Worm (Caenorhabditis elegans): Measurements from ENCODE around the gene F31E3.6.

Gene F31E3.6

DNA sequence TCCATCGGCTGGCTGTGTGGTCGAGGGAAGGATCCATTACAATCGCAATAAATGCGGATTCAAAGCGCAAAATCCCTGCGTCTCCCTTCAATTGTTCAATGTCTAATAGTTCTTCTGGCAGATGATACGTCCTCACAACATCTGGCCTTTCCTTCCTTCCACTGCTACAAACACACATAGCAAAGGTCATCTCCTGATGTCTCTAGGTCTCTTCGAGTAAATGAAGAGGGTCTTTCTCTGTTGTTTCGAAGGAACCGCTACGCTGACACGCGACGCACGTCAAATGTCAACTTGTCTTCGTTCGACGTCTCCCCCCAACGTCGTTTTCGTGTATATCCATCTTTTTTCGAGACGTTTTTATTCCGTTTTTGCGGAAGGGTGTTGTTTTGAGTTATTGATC, 3.0 kb upstream of the F31E3.6 start (continued):
- no peak for TF ChIP-seq che-1 (tag; optimal IDR thresholded peaks at IDR 0.05)
- no peak for TF ChIP-seq eyg-1 (tag; optimal IDR thresholded peaks at IDR 0.05)
- no peak for TF ChIP-seq C38D4.7 (GFP tag; optimal IDR thresholded peaks at IDR 0.05)
- no peak for TF ChIP-seq unc-86 (tag; optimal IDR thresholded peaks at IDR 0.05)
- TF ChIP-seq nhr-11 (tag; optimal IDR thresholded peaks at IDR 0.05) = no peak
- no peak for TF ChIP-seq ceh-24 (tag; optimal IDR thresholded peaks at IDR 0.05)
- peak; percentile 56 for TF ChIP-seq hlh-30 (tag; optimal IDR thresholded peaks at IDR 0.05; ENCODE audit: insufficient read depth)
- peak; percentile 94 for TF ChIP-seq hlh-8 (tag; optimal IDR thresholded peaks at IDR 0.05)
- no peak for TF ChIP-seq lin-11 (tag; optimal IDR thresholded peaks at IDR 0.05)

DNA sequence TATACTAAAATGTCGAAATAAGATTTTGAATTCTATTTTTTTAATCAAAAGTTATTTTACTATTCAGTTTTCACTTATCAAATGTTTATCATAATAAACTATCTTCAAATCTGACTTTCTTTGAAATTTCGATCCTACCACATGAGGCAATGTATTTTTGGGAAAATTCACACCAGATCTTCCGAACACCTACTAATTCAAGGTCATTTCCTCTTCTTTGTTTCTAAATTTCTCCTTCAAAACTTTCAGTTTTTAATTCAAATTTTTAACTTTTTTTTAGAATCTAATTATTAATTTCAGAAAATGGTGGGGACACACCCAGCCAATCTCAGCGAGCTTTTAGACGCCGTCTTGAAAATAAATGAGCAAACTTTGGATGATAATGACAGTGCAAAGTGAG, 2.3 kb upstream of the F31E3.6 start, which contains the start of gene ceh-20:
Gene ceh-20 (plus strand): TSS at position 301 of the 400 bp plus-strand sequence.
- no peak for TF ChIP-seq hlh-8 (tag; optimal IDR thresholded peaks at IDR 0.05)
- no peak for TF ChIP-seq nfya-1 (tag; optimal IDR thresholded peaks at IDR 0.05)
- no peak for TF ChIP-seq ceh-31 (tag; optimal IDR thresholded peaks at IDR 0.05)
- no peak for TF ChIP-seq pha-4 (tag; optimal IDR thresholded peaks at IDR 0.05)
- no peak for TF ChIP-seq ceh-14 (tag; optimal IDR thresholded peaks at IDR 0.05)
- no peak for TF ChIP-seq ceh-6 (GFP tag; optimal IDR thresholded peaks at IDR 0.05)
- no peak for TF ChIP-seq fkh-6 (tag; optimal IDR thresholded peaks at IDR 0.05)
- no peak for TF ChIP-seq pax-1 (tag; optimal IDR thresholded peaks at IDR 0.05)
- TF ChIP-seq unc-42 (tag; optimal IDR thresholded peaks at IDR 0.05) = no peak
- TF ChIP-seq tbx-2 (tag; optimal IDR thresholded peaks at IDR 0.05) = no peak
- no peak for TF ChIP-seq pag-3 (tag; optimal IDR thresholded peaks at IDR 0.05; ENCODE audit: borderline replicate concordance)
- TF ChIP-seq C08G9.2 (tag; optimal IDR thresholded peaks at IDR 0.05) = no peak
- TF ChIP-seq ceh-48 (tag; optimal IDR thresholded peaks at IDR 0.05) = no peak
- TF ChIP-seq madf-2 (tag; optimal IDR thresholded peaks at IDR 0.05) = no peak
- TF ChIP-seq hlh-30 (tag; optimal IDR thresholded peaks at IDR 0.05; ENCODE audit: insufficient read depth) = no peak
- no peak for TF ChIP-seq unc-3 (GFP tag; conservative IDR thresholded peaks at IDR 0.05)
- no peak for TF ChIP-seq unc-3 (tag; optimal IDR thresholded peaks at IDR 0.05)
- TF ChIP-seq hlh-13 (GFP tag; optimal IDR thresholded peaks at IDR 0.05) = no peak
- TF ChIP-seq mec-3 (tag; optimal IDR thresholded peaks at IDR 0.05; ENCODE audit: borderline replicate concordance) = no peak

DNA sequence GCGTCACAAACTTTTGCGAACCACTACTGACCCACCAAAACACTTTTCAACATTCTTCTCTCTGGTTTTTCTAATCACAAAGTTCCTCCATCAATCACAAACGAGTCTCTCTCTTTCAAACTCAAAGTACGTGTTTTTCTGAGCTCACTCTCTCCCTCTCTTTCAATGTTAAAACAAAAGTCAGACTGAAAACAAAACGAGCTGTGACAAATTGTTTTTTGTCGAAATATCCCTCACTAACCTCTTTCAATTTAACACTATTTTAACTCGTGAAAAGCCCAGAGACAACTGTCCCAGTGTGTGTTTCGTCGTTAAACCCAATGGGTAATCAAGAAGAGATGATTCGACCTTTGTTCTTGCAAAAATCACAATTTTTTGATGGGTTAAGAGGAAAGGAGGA, 6.2 kb downstream of the F31E3.6 start:
- no peak for TF ChIP-seq ceh-34 (tag; optimal IDR thresholded peaks at IDR 0.05)
- TF ChIP-seq sox-4 (tag; optimal IDR thresholded peaks at IDR 0.05) = no peak
- no peak for TF ChIP-seq T23F11.4 (GFP tag; optimal IDR thresholded peaks at IDR 0.05)
- TF ChIP-seq ceh-18 (tag; optimal IDR thresholded peaks at IDR 0.05) = peak; percentile 78

DNA sequence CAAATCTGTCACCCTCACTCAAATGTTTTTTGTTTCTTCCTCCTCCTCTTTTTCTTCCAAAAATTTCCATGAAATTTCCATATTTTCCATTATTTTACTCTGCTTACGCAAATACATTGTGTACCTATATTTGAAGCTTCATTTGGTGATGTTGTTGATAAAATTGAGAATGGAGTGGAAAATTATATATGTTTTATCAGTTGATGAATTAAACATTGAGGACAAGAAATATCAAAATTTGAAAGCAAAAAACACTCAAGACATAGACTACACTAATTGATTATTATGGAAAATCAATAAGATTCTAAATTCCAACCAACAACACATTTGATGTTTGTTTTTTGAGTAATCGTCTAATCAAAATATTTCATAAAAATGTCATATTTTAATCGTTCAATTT, 7.3 kb downstream of the F31E3.6 start:
- no peak for TF ChIP-seq fkh-6 (tag; optimal IDR thresholded peaks at IDR 0.05)
- no peak for TF ChIP-seq ztf-16 (tag; optimal IDR thresholded peaks at IDR 0.05)
- TF ChIP-seq hlh-8 (tag; optimal IDR thresholded peaks at IDR 0.05) = no peak
- no peak for TF ChIP-seq ahr-1 (tag; optimal IDR thresholded peaks at IDR 0.05)
- TF ChIP-seq pag-3 (tag; optimal IDR thresholded peaks at IDR 0.05; ENCODE audit: borderline replicate concordance) = no peak
- TF ChIP-seq C38D4.7 (GFP tag; optimal IDR thresholded peaks at IDR 0.05) = no peak
- TF ChIP-seq hlh-15 (tag; optimal IDR thresholded peaks at IDR 0.05) = no peak
- TF ChIP-seq nhr-232 (tag; optimal IDR thresholded peaks at IDR 0.05) = no peak
- TF ChIP-seq ets-4 (tag; optimal IDR thresholded peaks at IDR 0.05) = no peak
- TF ChIP-seq fkh-10 (GFP tag; optimal IDR thresholded peaks at IDR 0.05) = no peak
- no peak for TF ChIP-seq elt-4 (tag; optimal IDR thresholded peaks at IDR 0.05)
- TF ChIP-seq ceh-30 (tag; optimal IDR thresholded peaks at IDR 0.05) = no peak
- TF ChIP-seq sox-4 (tag; optimal IDR thresholded peaks at IDR 0.05) = no peak
- no peak for TF ChIP-seq che-1 (tag; optimal IDR thresholded peaks at IDR 0.05)
- no peak for TF ChIP-seq pat-9 (tag; optimal IDR thresholded peaks at IDR 0.05)
- TF ChIP-seq pha-2 (tag; optimal IDR thresholded peaks at IDR 0.05) = no peak
- no peak for TF ChIP-seq lin-11 (tag; optimal IDR thresholded peaks at IDR 0.05)

All from whole organism, late embryonic.